Worm (Caenorhabditis elegans): ENCODE data around the gene baf-1.
A peak's percentile ranks its signal among the peaks of the same experiment; 100 is the strongest.

The baf-1 gene

ce11 chrIII:9455980-9456658 lies 11.1 kb upstream of the baf-1 start, which contains the start of the genes rheb-1 and spk-1:
TSS of gene rheb-1 (minus strand) at chrIII:9456030.
TSS of gene spk-1 (plus strand) at chrIII:9456608.
- no peak for TF ChIP-seq M03D4.4 (tag; optimal IDR thresholded peaks at IDR 0.05)
- peak; percentile 3 for TF ChIP-seq hlh-1 (tag; optimal IDR thresholded peaks at IDR 0.05)
- no peak for TF ChIP-seq sem-2 (GFP tag; optimal IDR thresholded peaks at IDR 0.05)
- peak; percentile 18 for TF ChIP-seq cnd-1 (tag; optimal IDR thresholded peaks at IDR 0.05)
- no peak for TF ChIP-seq elt-1 (tag; optimal IDR thresholded peaks at IDR 0.05; ENCODE audit: borderline replicate concordance, insufficient read depth)
- peak; percentile 2 for TF ChIP-seq nhr-2 (tag; optimal IDR thresholded peaks at IDR 0.05)
- TF ChIP-seq drap-1 (GFP tag; optimal IDR thresholded peaks at IDR 0.05), result peak; percentile 28
- peak; percentile 30 for TF ChIP-seq unc-62 (GFP tag; optimal IDR thresholded peaks at IDR 0.05)
- no peak for TF ChIP-seq flh-1 (GFP tag; optimal IDR thresholded peaks at IDR 0.05)
- TF ChIP-seq ceh-83 (GFP tag; optimal IDR thresholded peaks at IDR 0.05), result no peak
- TF ChIP-seq ztf-11 (tag; optimal IDR thresholded peaks at IDR 0.05), result no peak
- no peak for TF ChIP-seq nhr-28 (tag; optimal IDR thresholded peaks at IDR 0.05)
- TF ChIP-seq nhr-12 (tag; optimal IDR thresholded peaks at IDR 0.05), result no peak
- TF ChIP-seq lin-13 (tag; optimal IDR thresholded peaks at IDR 0.05), result peak; percentile 40
- no peak for TF ChIP-seq tbx-8 (GFP tag; optimal IDR thresholded peaks at IDR 0.05)
- peak; percentile 45 for TF ChIP-seq ces-1 (GFP tag; optimal IDR thresholded peaks at IDR 0.05)
- TF ChIP-seq mep-1 (tag; optimal IDR thresholded peaks at IDR 0.05), result peak; percentile 79
- TF ChIP-seq mab-5 (tag; optimal IDR thresholded peaks at IDR 0.05), result no peak
- no peak for TF ChIP-seq snpc-4 (tag; optimal IDR thresholded peaks at IDR 0.05)
- peak; percentile 96 for TF ChIP-seq lsy-2 (tag; optimal IDR thresholded peaks at IDR 0.05)
- TF ChIP-seq sptf-1 (tag; optimal IDR thresholded peaks at IDR 0.05), result peak; percentile 69
- TF ChIP-seq ham-2 (GFP tag; optimal IDR thresholded peaks at IDR 0.05), result no peak
- no peak for TF ChIP-seq zip-8 (tag; optimal IDR thresholded peaks at IDR 0.05)
- peak; percentile 50 for TF ChIP-seq unc-120 (tag; optimal IDR thresholded peaks at IDR 0.05; ENCODE audit: poor library complexity, severe bottlenecking)
- TF ChIP-seq unc-39 (tag; optimal IDR thresholded peaks at IDR 0.05), result no peak
- peak; percentile 98 for TF ChIP-seq ceh-39 (tag; optimal IDR thresholded peaks at IDR 0.05)
- no peak for TF ChIP-seq blmp-1 (tag; optimal IDR thresholded peaks at IDR 0.05)
- peak; percentile 36 for TF ChIP-seq mls-2 (tag; optimal IDR thresholded peaks at IDR 0.05)
- TF ChIP-seq elt-3 (tag; optimal IDR thresholded peaks at IDR 0.05), result no peak
- TF ChIP-seq nhr-237 (tag; optimal IDR thresholded peaks at IDR 0.05), result peak; percentile 7
- peak; percentile 81 for TF ChIP-seq pha-4 (tag; optimal IDR thresholded peaks at IDR 0.05)

- TF ChIP-seq lin-32 (GFP tag; optimal IDR thresholded peaks at IDR 0.05) (no peak), unc-120 (tag; optimal IDR thresholded peaks at IDR 0.05; ENCODE audit: poor library complexity, severe bottlenecking) (peak; percentile 57), zip-8 (tag; optimal IDR thresholded peaks at IDR 0.05) (no peak), unc-62 (GFP tag; optimal IDR thresholded peaks at IDR 0.05) (peak; percentile 89), hlh-1 (tag; optimal IDR thresholded peaks at IDR 0.05) (peak; percentile 88)
Observed at ce11 chrIII:9457192-9458103, 9.8 kb upstream of the baf-1 start.

DNA sequence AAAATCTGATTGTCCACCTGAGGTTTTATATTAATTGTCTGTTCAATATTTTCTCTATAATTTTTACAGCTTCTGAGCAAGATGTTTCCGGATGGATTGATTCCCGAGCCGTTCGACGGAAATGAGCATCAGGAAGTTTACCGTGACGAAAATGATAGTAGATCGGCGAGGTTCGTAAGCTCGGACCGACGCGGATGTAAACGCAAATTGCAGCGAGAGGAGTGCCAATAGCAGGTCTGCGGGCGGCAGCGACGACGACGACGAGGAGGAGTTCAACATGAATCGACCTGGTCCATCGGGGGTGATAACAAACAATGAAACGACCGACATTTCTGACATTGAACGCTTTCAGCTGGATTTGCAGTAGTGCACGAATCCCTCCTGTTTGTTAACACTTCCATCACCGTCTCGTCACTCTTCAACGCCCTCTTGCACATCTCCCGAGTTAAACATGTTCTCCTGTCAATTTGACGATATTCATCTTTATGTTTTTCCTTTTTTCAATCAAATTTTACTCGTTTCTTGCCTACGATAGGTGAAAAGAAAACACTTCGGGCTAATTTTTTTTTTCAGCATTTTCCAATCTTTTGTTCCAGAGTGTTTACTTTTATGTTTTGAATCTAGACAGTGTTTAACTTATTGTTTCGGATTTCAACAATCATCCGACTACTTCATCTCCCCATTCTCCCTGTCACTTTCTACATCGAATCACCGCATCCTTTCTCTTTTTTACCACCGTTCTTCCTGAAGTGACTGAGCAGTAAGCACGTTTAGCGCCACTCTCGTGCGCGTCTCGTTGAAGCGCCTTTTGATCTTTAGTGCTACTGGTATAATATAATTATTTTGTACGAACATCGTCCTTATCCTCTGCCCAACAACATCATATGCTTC lies 5.1 kb upstream of the baf-1 start:
- TF ChIP-seq blmp-1 (tag; optimal IDR thresholded peaks at IDR 0.05) (no peak), drap-1 (GFP tag; optimal IDR thresholded peaks at IDR 0.05) (no peak), lsy-2 (tag; optimal IDR thresholded peaks at IDR 0.05) (no peak), zip-8 (tag; optimal IDR thresholded peaks at IDR 0.05) (no peak), elt-1 (tag; optimal IDR thresholded peaks at IDR 0.05; ENCODE audit: borderline replicate concordance, insufficient read depth) (no peak), nhr-76 (tag; optimal IDR thresholded peaks at IDR 0.05) (no peak), unc-62 (GFP tag; optimal IDR thresholded peaks at IDR 0.05) (no peak), snpc-4 (tag; optimal IDR thresholded peaks at IDR 0.05) (no peak), ceh-39 (tag; optimal IDR thresholded peaks at IDR 0.05) (no peak), unc-39 (tag; optimal IDR thresholded peaks at IDR 0.05) (no peak), ceh-83 (GFP tag; optimal IDR thresholded peaks at IDR 0.05) (no peak), M03D4.4 (tag; optimal IDR thresholded peaks at IDR 0.05) (no peak), flh-1 (GFP tag; optimal IDR thresholded peaks at IDR 0.05) (no peak), ztf-11 (tag; optimal IDR thresholded peaks at IDR 0.05) (no peak), sptf-1 (tag; optimal IDR thresholded peaks at IDR 0.05) (no peak), ham-2 (GFP tag; optimal IDR thresholded peaks at IDR 0.05) (no peak), mls-2 (tag; optimal IDR thresholded peaks at IDR 0.05) (no peak), bed-3 (GFP tag; optimal IDR thresholded peaks at IDR 0.05) (no peak), nhr-237 (tag; optimal IDR thresholded peaks at IDR 0.05) (no peak)
